Fruit fly (Drosophila melanogaster) Kc167 (cell line): ENCODE data around the gene Cdep.

Source experiments
- Myc ChIP-seq: fragments of >200 bp; optimal IDR thresholded peaks from 2 replicates; lab custom pipeline; 2017; ENCODE audit warnings: missing external identifiers
- Sin3A ChIP-seq: fragments of >200 bp; optimal IDR thresholded peaks from 2 replicates; lab custom pipeline; 2018; ENCODE audit warnings: missing external identifiers
- h ChIP-seq: fragments of >200 bp; optimal IDR thresholded peaks from 3 replicates; lab custom pipeline; 2018; ENCODE audit warnings: missing external identifiers

DNA sequence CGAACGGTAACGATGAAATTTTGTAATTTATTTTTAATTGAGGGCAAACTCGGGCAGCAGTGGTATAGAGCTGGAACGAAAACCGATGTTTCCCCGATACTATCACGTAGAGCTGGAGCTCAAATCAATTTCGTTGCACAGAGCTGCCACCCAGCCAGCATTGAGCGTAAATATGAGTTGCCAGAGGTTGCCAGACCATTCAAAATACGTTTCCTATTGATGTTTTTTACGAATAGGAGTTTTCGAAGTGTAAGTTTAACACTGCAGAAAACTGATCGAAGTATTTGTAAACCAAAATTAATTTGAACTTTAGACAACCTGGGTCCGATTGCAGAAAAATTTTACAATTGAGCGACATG lies 42.2 kb downstream of the Cdep start, which contains the start of gene Ubc6:
- TF ChIP-seq h (no peak), Sin3A (lab: Kevin White, UChicago) (no peak), Myc (lab: Kevin White, UChicago) (no peak)
